Fruit fly (Drosophila melanogaster) whole organism, prepupa: Measurements from ENCODE around the gene Sr-CIV.

Experiments
- Hr39 ChIP-seq: fragments of 200-800 bp; sonication (Bioruptor generic); optimal IDR thresholded peaks from 2 replicates; lab custom pipeline; 2016; ENCODE audit warnings: missing biosample characterization, missing genetic modification characterization
- lz ChIP-seq: fragments of 200-800 bp; sonication (Bioruptor generic); optimal IDR thresholded peaks from 3 replicates; lab custom pipeline; 2016; ENCODE audit warnings: missing biosample characterization, missing genetic modification characterization

Gene Sr-CIV

dm6 chr2L:3475168-3475567 lies 48.7 kb downstream of the Sr-CIV start (continued):
- TF ChIP-seq Hr39 (GFP tag; lab: Kevin White, UChicago) (peak; percentile 5), lz (GFP tag; lab: Kevin White, UChicago) (peak; percentile 28)
